Worm (Caenorhabditis elegans) whole organism, L2 larva: Measurements from ENCODE around the gene frpr-17.

Experiments used
- C34F6.9 ChIP-seq: fragments of 150-350 bp; optimal IDR thresholded peaks from 2 replicates; lab custom pipeline; 2014; ENCODE audit warnings: missing biosample characterization, missing genetic modification characterization
- F13H6.1 ChIP-seq: sonication (generic microtip); optimal IDR thresholded peaks from 2 replicates; lab custom pipeline; 2016; ENCODE audit warnings: missing genetic modification characterization, missing compliant biosample characterization
- R02D3.7 ChIP-seq: fragments of 150-350 bp; optimal IDR thresholded peaks from 2 replicates; lab custom pipeline; 2014; ENCODE audit warnings: missing biosample characterization, missing genetic modification characterization
- Y55F3AM.14 ChIP-seq: fragments of 200-800 bp; sonication (Bioruptor generic); optimal IDR thresholded peaks from 2 replicates; lab custom pipeline; 2018; ENCODE audit warnings: mild to moderate bottlenecking, missing genetic modification characterization, missing compliant biosample characterization
- ZK546.5 ChIP-seq: sonication (generic microtip); optimal IDR thresholded peaks from 2 replicates; lab custom pipeline; 2017; ENCODE audit warnings: missing biosample characterization, missing genetic modification characterization
- alr-1 ChIP-seq: fragments of 150-350 bp; optimal IDR thresholded peaks from 2 replicates; lab custom pipeline; 2014; ENCODE audit warnings: missing biosample characterization, missing genetic modification characterization
- aly-2 ChIP-seq: fragments of 150-350 bp; optimal IDR thresholded peaks from 2 replicates; lab custom pipeline; 2014; ENCODE audit warnings: missing biosample characterization, missing genetic modification characterization
- ceh-16 ChIP-seq: fragments of 150-350 bp; optimal IDR thresholded peaks from 2 replicates; lab custom pipeline; 2014; ENCODE audit warnings: missing biosample characterization, missing genetic modification characterization
- ceh-82 ChIP-seq: fragments of 150-350 bp; optimal IDR thresholded peaks from 2 replicates; lab custom pipeline; 2014; ENCODE audit warnings: missing biosample characterization, missing genetic modification characterization
- crh-2 ChIP-seq: sonication (generic microtip); optimal IDR thresholded peaks from 2 replicates; lab custom pipeline; 2017; ENCODE audit warnings: missing biosample characterization, missing genetic modification characterization
- dmd-4 ChIP-seq: sonication (generic microtip); optimal IDR thresholded peaks from 2 replicates; lab custom pipeline; 2017; ENCODE audit warnings: missing biosample characterization, missing genetic modification characterization
- egl-27 ChIP-seq: sonication (generic microtip); optimal IDR thresholded peaks from 3 replicates; lab custom pipeline; 2017; ENCODE audit warnings: missing biosample characterization, missing genetic modification reagents, missing genetic modification characterization
- elt-1 ChIP-seq: fragments of 150-350 bp; optimal IDR thresholded peaks from 2 replicates; lab custom pipeline; 2014; ENCODE audit warnings: missing biosample characterization, missing genetic modification characterization
- fos-1 ChIP-seq: fragments of 150-350 bp; optimal IDR thresholded peaks from 2 replicates; lab custom pipeline; 2014; ENCODE audit warnings: missing biosample characterization, missing genetic modification characterization
- lin-11 ChIP-seq: fragments of 150-350 bp; sonication (generic microtip); optimal IDR thresholded peaks from 2 replicates; lab custom pipeline; 2014; ENCODE audit warnings: missing biosample characterization, missing genetic modification characterization, inconsistent platforms, mixed read lengths
- lin-13 ChIP-seq: fragments of 150-350 bp; optimal IDR thresholded peaks from 2 replicates; lab custom pipeline; 2014; ENCODE audit warnings: missing biosample characterization, missing genetic modification reagents, missing genetic modification characterization
- lin-39 ChIP-seq: fragments of 150-350 bp; optimal IDR thresholded peaks from 2 replicates; lab custom pipeline; 2014; ENCODE audit warnings: missing biosample characterization, missing genetic modification reagents, missing genetic modification characterization
- lsy-2 ChIP-seq, 2 experiments: fragments of 150-350 bp in 1 of 2; sonication (generic microtip) in 1 of 2; optimal IDR thresholded peaks; 2 replicates each; lab custom pipeline; 2014 to 2017; ENCODE audit warnings: missing biosample characterization in 2 of 2, missing genetic modification characterization in 2 of 2
- mab-5 ChIP-seq: fragments of 150-350 bp; optimal IDR thresholded peaks from 2 replicates; lab custom pipeline; 2014; ENCODE audit warnings: missing biosample characterization, missing genetic modification characterization
- mbf-1 ChIP-seq: sonication (generic microtip); optimal IDR thresholded peaks from 2 replicates; lab custom pipeline; 2017; ENCODE audit warnings: missing biosample characterization, missing genetic modification characterization
- mdl-1 ChIP-seq, 2 experiments: fragments of 150-350 bp in 1 of 2; sonication (generic microtip) in 1 of 2; optimal IDR thresholded peaks; 2 replicates each; lab custom pipeline; 2017; ENCODE audit warnings: missing biosample characterization in 2 of 2, missing genetic modification characterization in 2 of 2
- nhr-10 ChIP-seq: sonication (generic microtip); optimal IDR thresholded peaks from 2 replicates; lab custom pipeline; 2017; ENCODE audit warnings: missing biosample characterization, missing genetic modification characterization
- nhr-129 ChIP-seq: fragments of 150-350 bp; optimal IDR thresholded peaks from 2 replicates; lab custom pipeline; 2014; ENCODE audit warnings: missing biosample characterization, missing genetic modification characterization
- nhr-21 ChIP-seq: fragments of 150-350 bp; optimal IDR thresholded peaks from 2 replicates; lab custom pipeline; 2014; ENCODE audit warnings: missing biosample characterization, missing genetic modification characterization
- nhr-23 ChIP-seq: fragments of 150-350 bp; optimal IDR thresholded peaks from 2 replicates; lab custom pipeline; 2014; ENCODE audit warnings: missing biosample characterization, missing genetic modification reagents, missing genetic modification characterization
- nhr-237 ChIP-seq: fragments of 150-350 bp; optimal IDR thresholded peaks from 2 replicates; lab custom pipeline; 2014; ENCODE audit warnings: missing biosample characterization, missing genetic modification characterization
- nhr-25 ChIP-seq: fragments of 150-350 bp; sonication (generic microtip); optimal IDR thresholded peaks from 3 replicates; lab custom pipeline; 2014; ENCODE audit warnings: missing biosample characterization, missing genetic modification characterization
- nhr-6 ChIP-seq: fragments of 150-350 bp; optimal IDR thresholded peaks from 2 replicates; lab custom pipeline; 2014; ENCODE audit warnings: missing biosample characterization, missing genetic modification characterization
- peb-1 ChIP-seq: fragments of 150-350 bp; optimal IDR thresholded peaks from 2 replicates; lab custom pipeline; 2014; ENCODE audit warnings: missing biosample characterization, missing genetic modification characterization
- sem-4 ChIP-seq: fragments of 150-350 bp; optimal IDR thresholded peaks from 2 replicates; lab custom pipeline; 2014; ENCODE audit warnings: missing biosample characterization, missing genetic modification reagents, missing genetic modification characterization
- skn-1 ChIP-seq: sonication (generic microtip); optimal IDR thresholded peaks from 2 replicates; lab custom pipeline; 2017; ENCODE audit warnings: missing biosample characterization, missing genetic modification characterization
- sma-3 ChIP-seq: sonication (generic microtip); optimal IDR thresholded peaks from 2 replicates; lab custom pipeline; 2016; ENCODE audit warnings: missing genetic modification reagents, missing genetic modification characterization, missing compliant biosample characterization
- sma-9 ChIP-seq, 2 experiments: fragments of 150-350 bp in 1 of 2; sonication (generic microtip) in 1 of 2; optimal IDR thresholded peaks; 2 replicates each; lab custom pipeline; 2014 to 2016; ENCODE audit warnings: missing genetic modification characterization in 2 of 2, mild to moderate bottlenecking in 1 of 2, missing biosample characterization in 1 of 2, missing compliant biosample characterization in 1 of 2, missing genetic modification reagents in 1 of 2, moderate library complexity in 1 of 2
- snpc-4 ChIP-seq: fragments of 150-350 bp; optimal IDR thresholded peaks from 2 replicates; lab custom pipeline; 2014; ENCODE audit warnings: missing biosample characterization, missing genetic modification characterization
- unc-39 ChIP-seq: fragments of 150-350 bp; optimal IDR thresholded peaks from 2 replicates; lab custom pipeline; 2014; ENCODE audit warnings: missing biosample characterization, missing genetic modification characterization
- unc-55 ChIP-seq: fragments of 150-350 bp; sonication (generic microtip); optimal IDR thresholded peaks from 3 replicates; lab custom pipeline; 2014; ENCODE audit warnings: missing biosample characterization, missing genetic modification reagents, missing genetic modification characterization
- unc-62 ChIP-seq: fragments of 150-350 bp; optimal IDR thresholded peaks from 2 replicates; lab custom pipeline; 2014; ENCODE audit warnings: missing biosample characterization, missing genetic modification reagents, missing genetic modification characterization
- zag-1 ChIP-seq: fragments of 150-350 bp; optimal IDR thresholded peaks from 2 replicates; lab custom pipeline; 2014; ENCODE audit warnings: missing biosample characterization, missing genetic modification characterization
- ztf-1 ChIP-seq: fragments of 200-800 bp; sonication (Bioruptor generic); conservative IDR thresholded peaks from 2 replicates; pipeline ENCODE4 v1.3.6; 2022; ENCODE audit warnings: missing genetic modification characterization, missing compliant biosample characterization
- ztf-11 ChIP-seq: sonication (generic microtip); optimal IDR thresholded peaks from 2 replicates; lab custom pipeline; 2017; ENCODE audit warnings: missing biosample characterization, missing genetic modification characterization
- ztf-4 ChIP-seq: fragments of 150-350 bp; optimal IDR thresholded peaks from 2 replicates; lab custom pipeline; 2014; ENCODE audit warnings: missing biosample characterization, missing genetic modification characterization

Gene frpr-17

ce11 chrX:14405817-14406216 lies at the start of gene frpr-17:
Gene frpr-17 (plus strand): TSS chrX:14406117.
- TF ChIP-seq ZK546.5 (tag; lab: Kevin White, UChicago), result no peak
- no peak for TF ChIP-seq nhr-23
- TF ChIP-seq nhr-25, result no peak
- TF ChIP-seq crh-2, result no peak

- TF ChIP-seq mbf-1, result no peak
- no peak for TF ChIP-seq nhr-21 (tag; lab: Kevin White, UChicago)
- TF ChIP-seq sma-9 (GFP tag; optimal IDR thresholded peaks at IDR 0.05; lab: Kevin White, UChicago), result peak; percentile 75
- TF ChIP-seq sma-9 (tag; optimal IDR thresholded peaks at IDR 0.05; lab: Kevin White, UChicago), result no peak
- no peak for TF ChIP-seq ceh-82 (tag; lab: Kevin White, UChicago)
- TF ChIP-seq snpc-4 (tag; lab: Kevin White, UChicago), result no peak
- no peak for TF ChIP-seq lin-13 (GFP tag; lab: Kevin White, UChicago)
- no peak for TF ChIP-seq sem-4 (tag; lab: Kevin White, UChicago)
- TF ChIP-seq elt-1 (tag; lab: Kevin White, UChicago), result no peak
- TF ChIP-seq peb-1 (tag; lab: Kevin White, UChicago), result no peak
- no peak for TF ChIP-seq unc-62 (GFP tag; lab: Kevin White, UChicago)
- no peak for TF ChIP-seq dmd-4 (tag; lab: Kevin White, UChicago)
- no peak for TF ChIP-seq nhr-10
- TF ChIP-seq ZK546.5 (tag; lab: Kevin White, UChicago), result no peak
- TF ChIP-seq unc-55 (GFP tag; lab: Kevin White, UChicago), result no peak
- TF ChIP-seq mab-5, result no peak
- peak; percentile 17 for TF ChIP-seq crh-2
- no peak for TF ChIP-seq alr-1 (tag; lab: Kevin White, UChicago)
- TF ChIP-seq nhr-237 (tag; lab: Kevin White, UChicago), result no peak
- no peak for TF ChIP-seq nhr-6 (tag; lab: Kevin White, UChicago)
- no peak for TF ChIP-seq unc-39
- no peak for TF ChIP-seq R02D3.7 (tag; lab: Kevin White, UChicago)
- TF ChIP-seq mdl-1 (tag; optimal IDR thresholded peaks at IDR 0.05; lab: Kevin White, UChicago), result no peak
- TF ChIP-seq Y55F3AM.14 (GFP tag; lab: Kevin White, UChicago), result no peak
- no peak for TF ChIP-seq nhr-25
- TF ChIP-seq egl-27 (tag; lab: Kevin White, UChicago), result peak; percentile 43
- TF ChIP-seq C34F6.9 (tag; lab: Kevin White, UChicago), result peak; percentile 47
- no peak for TF ChIP-seq aly-2 (tag; lab: Kevin White, UChicago)
- TF ChIP-seq ztf-4 (tag; lab: Kevin White, UChicago), result no peak
- no peak for TF ChIP-seq lin-11 (tag; lab: Kevin White, UChicago)
- TF ChIP-seq nhr-23, result no peak
- no peak for TF ChIP-seq nhr-129 (tag; lab: Kevin White, UChicago)
- no peak for TF ChIP-seq ztf-1 (GFP tag; lab: Robert Waterston, UW)
- TF ChIP-seq ztf-11 (tag; lab: Kevin White, UChicago), result no peak
- peak; percentile 38 for TF ChIP-seq F13H6.1 (tag; lab: Kevin White, UChicago)
- TF ChIP-seq zag-1 (tag; lab: Kevin White, UChicago), result no peak
- TF ChIP-seq sma-3 (GFP tag; lab: Kevin White, UChicago), result no peak
- no peak for TF ChIP-seq skn-1 (tag; lab: Kevin White, UChicago)
- TF ChIP-seq lsy-2 (tag; optimal IDR thresholded peaks at IDR 0.05; lab: Kevin White, UChicago), result peak in 1 of 2 experiments; percentile 46
- TF ChIP-seq lin-39 (tag; lab: Kevin White, UChicago), result no peak
Observed at ce11 chrX:14356683-14357287, 49.1 kb upstream of the frpr-17 start.

ce11 chrX:14359571-14359970 lies 46.3 kb upstream of the frpr-17 start:
- TF ChIP-seq skn-1 (tag; lab: Kevin White, UChicago) (no peak), lin-11 (tag; lab: Kevin White, UChicago) (no peak), ztf-1 (GFP tag; lab: Robert Waterston, UW) (no peak), unc-55 (GFP tag; lab: Kevin White, UChicago) (no peak), R02D3.7 (tag; lab: Kevin White, UChicago) (no peak), C34F6.9 (tag; lab: Kevin White, UChicago) (no peak), ceh-16 (tag; lab: Kevin White, UChicago) (no peak), unc-62 (GFP tag; lab: Kevin White, UChicago) (no peak), mbf-1 (no peak), fos-1 (tag; lab: Kevin White, UChicago) (no peak), sem-4 (tag; lab: Kevin White, UChicago) (no peak), mab-5 (no peak), lsy-2 (tag; optimal IDR thresholded peaks at IDR 0.05; lab: Kevin White, UChicago) (no peak), ztf-4 (tag; lab: Kevin White, UChicago) (no peak)
